Worm (Caenorhabditis elegans) whole organism, L4/young adult: ENCODE data around the gene T14G10.8.

Source experiments
- W03F9.2 ChIP-seq: fragments of 150-350 bp; optimal IDR thresholded peaks from 2 replicates; lab custom pipeline; 2014; ENCODE audit warnings: missing biosample characterization, missing genetic modification characterization
- dao-5 ChIP-seq: sonication (generic microtip); optimal IDR thresholded peaks from 2 replicates; lab custom pipeline; 2016; ENCODE audit warnings: missing genotype, missing genetic modification characterization, moderate library complexity, missing compliant biosample characterization
- him-1 ChIP-seq: sonication (generic microtip); optimal IDR thresholded peaks from 2 replicates; lab custom pipeline; 2016; ENCODE audit warnings: missing genotype, missing genetic modification reagents, missing genetic modification characterization, missing compliant biosample characterization

DNA sequence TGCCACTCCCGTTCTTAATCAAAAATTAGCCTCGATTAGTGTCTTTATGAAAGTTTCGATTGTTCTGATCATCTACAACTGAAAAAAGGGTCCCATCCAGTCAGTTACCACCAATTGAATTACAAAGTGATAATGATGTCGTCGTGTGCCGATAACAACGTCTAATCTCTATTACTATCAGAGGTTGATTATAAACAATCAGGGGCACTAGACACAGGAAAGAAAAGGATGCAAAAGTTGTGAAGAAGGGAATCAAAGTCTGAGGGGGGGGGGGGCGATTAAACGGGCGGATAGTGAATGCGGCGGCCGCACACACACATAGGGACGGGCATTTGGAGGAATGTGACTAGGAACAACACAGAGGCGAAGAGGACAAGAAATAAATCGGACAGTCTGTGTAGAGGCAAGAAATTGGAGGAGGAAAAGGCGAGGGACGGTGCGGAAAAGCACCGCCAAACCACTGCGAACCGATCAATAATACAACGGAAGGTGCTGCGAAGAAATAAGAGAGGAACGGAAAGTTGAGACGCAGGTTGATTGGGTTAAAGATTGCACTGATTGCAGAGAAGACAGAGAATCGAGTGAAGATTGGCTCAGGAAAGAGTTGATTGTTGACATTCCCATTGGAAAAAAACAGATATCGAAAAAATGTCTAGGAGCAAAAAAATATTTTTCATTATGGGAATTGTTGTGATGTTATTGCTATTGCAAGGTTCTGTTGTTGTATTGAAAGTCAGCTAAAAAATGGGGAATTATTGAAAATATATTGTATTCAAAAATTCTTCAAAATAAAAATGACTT, 28.3 kb upstream of the T14G10.8 start:
- no peak for TF ChIP-seq W03F9.2 (tag; lab: Kevin White, UChicago)
- no peak for TF ChIP-seq him-1 (tag; lab: Kevin White, UChicago)
- TF ChIP-seq dao-5 (tag; lab: Kevin White, UChicago) = no peak
